Fruit fly (Drosophila melanogaster) ovary, adult (tissue): Measurements from ENCODE around the gene CG17097.

Source experiments
- CG17801 ChIP-seq: fragments of 200-800 bp; optimal IDR thresholded peaks from 2 replicates; lab custom pipeline; 2019; ENCODE audit warnings: missing biosample characterization, mild to moderate bottlenecking, missing genetic modification characterization, moderate library complexity; ENCODE audit not compliant: partially characterized antibody

The CG17097 gene

dm6 chr2L:10685666-10686065 lies 39.5 kb downstream of the CG17097 start:
- no peak for TF ChIP-seq CG17801 (GFP tag; lab: Kevin White, UChicago)

dm6 chr2L:10687009-10687793 lies 41.0 kb downstream of the CG17097 start, which contains the start of gene CG7296:
Gene CG7296 (minus strand): TSS chr2L:10687066.
- TF ChIP-seq CG17801 (GFP tag; lab: Kevin White, UChicago), result no peak

dm6 chr2L:10687794-10688185 lies 41.6 kb downstream of the CG17097 start:
- TF ChIP-seq CG17801 (GFP tag; lab: Kevin White, UChicago), result no peak

- no peak for TF ChIP-seq CG17801 (GFP tag; lab: Kevin White, UChicago)
Observed at dm6 chr2L:10688764-10689163, 42.5 kb downstream of the CG17097 start.

- TF ChIP-seq CG17801 (GFP tag; lab: Kevin White, UChicago), result no peak
Observed at dm6 chr2L:10689221-10690034, 43.2 kb downstream of the CG17097 start, which contains the start of gene CG7294. Gene CG7294 (minus strand): TSS chr2L:10689271.

- TF ChIP-seq CG17801 (GFP tag; lab: Kevin White, UChicago), result no peak
Observed at dm6 chr2L:10693018-10693417, 46.8 kb downstream of the CG17097 start.

dm6 chr2L:10694053-10694618 lies 47.9 kb downstream of the CG17097 start, which contains the start of gene CG17108:
Gene CG17108 (minus strand): TSS chr2L:10694103.
- TF ChIP-seq CG17801 (GFP tag; lab: Kevin White, UChicago), result no peak

dm6 chr2L:10697992-10698391 lies 51.8 kb downstream of the CG17097 start, which contains the start of gene CG7300:
Gene CG7300 (minus strand): TSS chr2L:10698043.
- TF ChIP-seq CG17801 (GFP tag; lab: Kevin White, UChicago), result no peak
